Worm (Caenorhabditis elegans) whole organism, L2 larva: Measurements from ENCODE around the gene Y54G2A.10.

Experiments used
- C34F6.9 ChIP-seq: fragments of 150-350 bp; optimal IDR thresholded peaks from 2 replicates; lab custom pipeline; 2014; ENCODE audit warnings: missing biosample characterization, missing genetic modification characterization
- R02D3.7 ChIP-seq: fragments of 150-350 bp; optimal IDR thresholded peaks from 2 replicates; lab custom pipeline; 2014; ENCODE audit warnings: missing biosample characterization, missing genetic modification characterization
- Y55F3AM.14 ChIP-seq: fragments of 200-800 bp; sonication (Bioruptor generic); optimal IDR thresholded peaks from 2 replicates; lab custom pipeline; 2018; ENCODE audit warnings: mild to moderate bottlenecking, missing genetic modification characterization, missing compliant biosample characterization
- alr-1 ChIP-seq: fragments of 150-350 bp; optimal IDR thresholded peaks from 2 replicates; lab custom pipeline; 2014; ENCODE audit warnings: missing biosample characterization, missing genetic modification characterization
- aly-2 ChIP-seq: fragments of 150-350 bp; optimal IDR thresholded peaks from 2 replicates; lab custom pipeline; 2014; ENCODE audit warnings: missing biosample characterization, missing genetic modification characterization
- ceh-16 ChIP-seq: fragments of 150-350 bp; optimal IDR thresholded peaks from 2 replicates; lab custom pipeline; 2014; ENCODE audit warnings: missing biosample characterization, missing genetic modification characterization
- ceh-82 ChIP-seq: fragments of 150-350 bp; optimal IDR thresholded peaks from 2 replicates; lab custom pipeline; 2014; ENCODE audit warnings: missing biosample characterization, missing genetic modification characterization
- egl-27 ChIP-seq: sonication (generic microtip); optimal IDR thresholded peaks from 3 replicates; lab custom pipeline; 2017; ENCODE audit warnings: missing biosample characterization, missing genetic modification reagents, missing genetic modification characterization
- elt-1 ChIP-seq: fragments of 150-350 bp; optimal IDR thresholded peaks from 2 replicates; lab custom pipeline; 2014; ENCODE audit warnings: missing biosample characterization, missing genetic modification characterization
- elt-3 ChIP-seq: sonication (generic microtip); optimal IDR thresholded peaks from 2 replicates; lab custom pipeline; 2017; ENCODE audit warnings: missing biosample characterization, missing genetic modification characterization
- lin-11 ChIP-seq: fragments of 150-350 bp; sonication (generic microtip); optimal IDR thresholded peaks from 2 replicates; lab custom pipeline; 2014; ENCODE audit warnings: missing biosample characterization, missing genetic modification characterization, inconsistent platforms, mixed read lengths
- mab-5 ChIP-seq: fragments of 150-350 bp; optimal IDR thresholded peaks from 2 replicates; lab custom pipeline; 2014; ENCODE audit warnings: missing biosample characterization, missing genetic modification characterization
- mbf-1 ChIP-seq: sonication (generic microtip); optimal IDR thresholded peaks from 2 replicates; lab custom pipeline; 2017; ENCODE audit warnings: missing biosample characterization, missing genetic modification characterization
- nhr-12 ChIP-seq: fragments of 150-350 bp; optimal IDR thresholded peaks from 2 replicates; lab custom pipeline; 2014; ENCODE audit warnings: missing biosample characterization, missing genetic modification characterization
- nhr-129 ChIP-seq: fragments of 150-350 bp; optimal IDR thresholded peaks from 2 replicates; lab custom pipeline; 2014; ENCODE audit warnings: missing biosample characterization, missing genetic modification characterization
- nhr-77 ChIP-seq: fragments of 150-350 bp; optimal IDR thresholded peaks from 2 replicates; lab custom pipeline; 2014; ENCODE audit warnings: missing biosample characterization, missing genetic modification characterization
- unc-55 ChIP-seq: fragments of 150-350 bp; sonication (generic microtip); optimal IDR thresholded peaks from 3 replicates; lab custom pipeline; 2014; ENCODE audit warnings: missing biosample characterization, missing genetic modification reagents, missing genetic modification characterization
- unc-62 ChIP-seq: fragments of 150-350 bp; optimal IDR thresholded peaks from 2 replicates; lab custom pipeline; 2014; ENCODE audit warnings: missing biosample characterization, missing genetic modification reagents, missing genetic modification characterization
- zag-1 ChIP-seq: fragments of 150-350 bp; optimal IDR thresholded peaks from 2 replicates; lab custom pipeline; 2014; ENCODE audit warnings: missing biosample characterization, missing genetic modification characterization

The Y54G2A.10 gene

DNA sequence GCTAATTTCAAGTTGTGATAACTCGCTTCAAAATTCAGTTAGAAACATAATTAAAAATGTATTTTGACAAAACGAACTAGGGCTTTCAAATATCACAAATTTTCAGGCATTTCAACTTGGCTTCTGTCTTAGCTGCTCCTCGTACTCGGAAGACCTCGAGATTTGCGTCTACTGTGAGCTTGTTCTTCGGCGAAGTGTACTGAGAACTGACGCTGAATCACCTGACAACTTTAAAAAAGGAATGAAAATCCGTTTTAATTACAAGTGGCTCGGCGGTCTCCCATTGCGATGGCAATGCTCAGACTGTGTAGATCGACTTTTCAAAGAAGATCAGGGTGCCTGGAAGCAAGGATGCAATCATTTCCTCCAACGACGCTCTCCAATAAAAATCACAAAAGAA, 51.1 kb downstream of the Y54G2A.10 start, which contains the start of gene clec-85:
clec-85 (plus strand) TSS at position 301 of the 400 bp plus-strand sequence.
- TF ChIP-seq elt-1 (no peak), zag-1 (no peak), nhr-77 (tag; lab: Kevin White, UChicago) (no peak), alr-1 (tag; lab: Kevin White, UChicago) (no peak), elt-3 (tag; lab: Kevin White, UChicago) (no peak), aly-2 (tag; lab: Kevin White, UChicago) (no peak), unc-55 (no peak), ceh-16 (tag; lab: Kevin White, UChicago) (no peak), unc-62 (GFP tag; lab: Kevin White, UChicago) (no peak), nhr-12 (tag; lab: Kevin White, UChicago) (no peak), mbf-1 (tag; lab: Kevin White, UChicago) (no peak), lin-11 (no peak), mab-5 (tag; lab: Kevin White, UChicago) (no peak), nhr-129 (no peak), R02D3.7 (no peak), Y55F3AM.14 (no peak), egl-27 (tag; lab: Kevin White, UChicago) (no peak), ceh-82 (no peak), C34F6.9 (tag; lab: Kevin White, UChicago) (no peak)
- TF ChIP-seq, all 48 proteins: peak for 0
